Fruit fly (Drosophila melanogaster): ENCODE data around the gene TBC1D16.

DNA sequence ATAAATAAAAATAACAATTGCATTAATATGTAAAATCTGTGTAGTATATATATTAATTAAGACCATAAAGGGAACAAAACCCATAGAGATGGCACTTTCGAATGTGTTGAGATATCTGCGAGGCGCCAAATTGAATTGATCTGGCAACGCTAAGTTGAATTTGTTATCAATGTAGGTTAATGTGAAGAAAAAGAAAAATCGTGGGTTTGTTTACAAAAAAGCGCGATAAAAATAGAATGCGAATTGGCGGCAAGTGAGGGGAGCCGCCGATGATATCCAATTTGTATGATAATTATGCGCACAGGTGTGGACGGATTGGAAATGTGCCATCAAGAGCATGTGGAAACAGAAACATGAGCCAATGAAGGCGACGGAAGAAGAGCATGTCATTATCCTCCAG, 44.4 kb upstream of the TBC1D16 start:
- no peak for TF ChIP-seq pad (GFP tag; optimal IDR thresholded peaks at IDR 0.05)
- TF ChIP-seq Crg-1 (GFP tag; optimal IDR thresholded peaks at IDR 0.05): no peak
- no peak for TF ChIP-seq CG5204 (GFP tag; optimal IDR thresholded peaks at IDR 0.05)
- TF ChIP-seq cnc (optimal IDR thresholded peaks at IDR 0.05): no peak
- peak; percentile 42 for TF ChIP-seq Mnt (GFP tag; optimal IDR thresholded peaks at IDR 0.05)
- TF ChIP-seq CG11617 (GFP tag; optimal IDR thresholded peaks at IDR 0.05): no peak
- TF ChIP-seq CG7101 (tag; optimal IDR thresholded peaks at IDR 0.05): no peak
- TF ChIP-seq toe (GFP tag; optimal IDR thresholded peaks at IDR 0.05): no peak
- no peak for TF ChIP-seq CG1620 (GFP tag; optimal IDR thresholded peaks at IDR 0.05)
- no peak for TF ChIP-seq CG7045 (GFP tag; optimal IDR thresholded peaks at IDR 0.05)
- TF ChIP-seq kay (GFP tag; ENCODE audit: borderline replicate concordance): no peak
- TF ChIP-seq bab1 (GFP tag; optimal IDR thresholded peaks at IDR 0.05): no peak
- TF ChIP-seq CG12768 (GFP tag; optimal IDR thresholded peaks at IDR 0.05): no peak
- TF ChIP-seq ovo (GFP tag; optimal IDR thresholded peaks at IDR 0.05): no peak
